Fruit fly (Drosophila melanogaster) whole organism, prepupa: ENCODE data around the gene Ndc1.

Experiments used
- CG34406 ChIP-seq: fragments of 200-800 bp; sonication (Bioruptor generic); optimal IDR thresholded peaks from 3 replicates; lab custom pipeline; 2016; ENCODE audit warnings: missing biosample characterization, missing genetic modification characterization
- CG8319 ChIP-seq: fragments of 200-800 bp; sonication (Bioruptor generic); optimal IDR thresholded peaks from 3 replicates; lab custom pipeline; 2016; ENCODE audit warnings: missing biosample characterization, missing genetic modification characterization

- TF ChIP-seq CG34406 (GFP tag; lab: Kevin White, UChicago) (no peak), CG8319 (no peak)
Measured at dm6 chr3R:23938564-23939122, 14.4 kb downstream of the Ndc1 start.
